Fruit fly (Drosophila melanogaster) whole organism, prepupa: ENCODE measurements around the gene Pde9.

Source experiments
- CG3919 ChIP-seq: fragments of 200-800 bp; sonication (Bioruptor generic); optimal IDR thresholded peaks from 3 replicates; lab custom pipeline; 2016; ENCODE audit warnings: missing biosample characterization, missing genetic modification characterization
- CG6854 ChIP-seq: fragments of 200-800 bp; sonication (Bioruptor generic); optimal IDR thresholded peaks from 2 replicates; lab custom pipeline; 2017; ENCODE audit warnings: missing biosample characterization, mild to moderate bottlenecking, missing genetic modification characterization
- acj6 ChIP-seq: fragments of 200-800 bp; sonication (Bioruptor generic); optimal IDR thresholded peaks from 3 replicates; lab custom pipeline; 2016; ENCODE audit warnings: missing biosample characterization, missing genetic modification characterization
- dac ChIP-seq: fragments of 200-800 bp; sonication (Bioruptor generic); optimal IDR thresholded peaks from 2 replicates; lab custom pipeline; 2017; ENCODE audit warnings: missing biosample characterization, mild to moderate bottlenecking, missing genetic modification characterization
- pdm3 ChIP-seq: fragments of 200-800 bp; sonication (Bioruptor generic); optimal IDR thresholded peaks from 3 replicates; lab custom pipeline; 2016; ENCODE audit warnings: missing biosample characterization, missing genetic modification characterization

- TF ChIP-seq pdm3 (GFP tag; lab: Kevin White, UChicago) (no peak), CG6854 (GFP tag; lab: Kevin White, UChicago) (no peak), CG3919 (GFP tag; lab: Kevin White, UChicago) (no peak), dac (GFP tag; lab: Kevin White, UChicago) (no peak), acj6 (GFP tag; lab: Kevin White, UChicago) (no peak)
These were observed 9.8 kb upstream of the Pde9 start, which contains the start of gene mRpL49 for dm6 chrX:12906914-12907313.
